Worm (Caenorhabditis elegans): ENCODE measurements around the gene K05B2.2.

DNA sequence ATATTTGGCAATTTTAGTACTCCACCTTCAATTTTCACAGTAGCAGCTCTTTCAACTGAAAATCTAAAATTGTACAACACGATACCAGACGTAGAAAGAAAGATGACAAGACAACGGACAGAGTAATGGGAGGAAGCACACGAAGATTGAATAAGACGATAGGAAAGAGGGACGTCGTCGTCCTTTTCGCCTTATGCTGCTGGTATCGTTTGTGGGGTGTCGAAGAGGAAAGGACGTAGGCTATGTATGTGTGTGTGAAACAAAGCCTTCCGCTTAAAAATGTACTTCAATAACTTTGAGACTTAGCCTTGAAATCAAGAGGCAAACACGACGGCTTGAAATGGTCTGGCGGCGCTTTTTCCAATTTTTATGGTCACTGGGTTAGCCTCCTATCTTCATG, 33.1 kb upstream of the K05B2.2 start:
- no peak for TF ChIP-seq ztf-23 (GFP tag; IDR thresholded peaks at IDR 0.05)
- TF ChIP-seq ztf-29 (GFP tag; IDR thresholded peaks at IDR 0.05): no peak
- TF ChIP-seq med-1 (GFP tag; optimal IDR thresholded peaks at IDR 0.05; ENCODE audit: insufficient read depth): no peak
- no peak for TF ChIP-seq flt-1 (GFP tag; IDR thresholded peaks at IDR 0.05)
- TF ChIP-seq ref-1 (GFP tag; conservative IDR thresholded peaks at IDR 0.05): no peak
- no peak for TF ChIP-seq T22C8.4 (GFP tag; IDR thresholded peaks at IDR 0.05)
- no peak for TF ChIP-seq cog-1 (tag; optimal IDR thresholded peaks at IDR 0.05)
- no peak for TF ChIP-seq tab-1 (GFP tag; IDR thresholded peaks at IDR 0.05)
